Fruit fly (Drosophila melanogaster) whole organism, embryonic: ENCODE data around the gene Mst89B.

ENCODE experiments used
- CG10147 ChIP-seq: fragments of 200-800 bp; sonication (Bioruptor generic); optimal IDR thresholded peaks from 2 replicates; lab custom pipeline; 2019; ENCODE audit warnings: missing biosample characterization, mild to moderate bottlenecking, missing genetic modification characterization, moderate library complexity
- CG10431 ChIP-seq: fragments of 200-800 bp; sonication (Bioruptor generic); optimal IDR thresholded peaks from 3 replicates; lab custom pipeline; 2018; ENCODE audit warnings: missing biosample characterization, mild to moderate bottlenecking, missing genetic modification characterization
- CG12104 ChIP-seq: fragments of 200-800 bp; sonication (Bioruptor generic); optimal IDR thresholded peaks from 3 replicates; lab custom pipeline; 2016; ENCODE audit warnings: missing biosample characterization, missing genetic modification characterization
- CG12769 ChIP-seq: fragments of 200-800 bp; sonication (Bioruptor generic); optimal IDR thresholded peaks from 2 replicates; lab custom pipeline; 2019; ENCODE audit warnings: missing biosample characterization, mild to moderate bottlenecking, missing genetic modification characterization, moderate library complexity
- CG14667 ChIP-seq: fragments of 200-800 bp; sonication (Bioruptor generic); IDR thresholded peaks from 2 replicates; pipeline ENCODE4 v1.3.6; 2022; ENCODE audit warnings: missing biosample characterization, missing genetic modification characterization
- CG15011 ChIP-seq: fragments of 200-800 bp; sonication (Bioruptor generic); optimal IDR thresholded peaks from 3 replicates; lab custom pipeline; 2018; ENCODE audit warnings: missing biosample characterization, mild to moderate bottlenecking, missing genetic modification characterization
- CG17385 ChIP-seq: fragments of 200-800 bp; sonication (Bioruptor generic); optimal IDR thresholded peaks from 3 replicates; lab custom pipeline; 2018; ENCODE audit warnings: missing biosample characterization, mild to moderate bottlenecking, missing genetic modification characterization
- CG2199 ChIP-seq: fragments of 200-800 bp; sonication (Bioruptor generic); IDR thresholded peaks from 3 replicates; pipeline ENCODE4 v1.3.6; 2022; ENCODE audit warnings: missing biosample characterization, missing genetic modification characterization
- CG3163 ChIP-seq: fragments of 200-800 bp; sonication (Bioruptor generic); optimal IDR thresholded peaks from 3 replicates; lab custom pipeline; 2016; ENCODE audit warnings: missing biosample characterization, missing genetic modification characterization
- CG33213 ChIP-seq: fragments of 200-800 bp; sonication (Bioruptor generic); optimal IDR thresholded peaks from 3 replicates; lab custom pipeline; 2016; ENCODE audit warnings: missing biosample characterization, missing genetic modification characterization
- CG4707 ChIP-seq: fragments of 200-800 bp; sonication (Bioruptor generic); optimal IDR thresholded peaks from 2 replicates; lab custom pipeline; 2018; ENCODE audit warnings: missing biosample characterization, mild to moderate bottlenecking, missing genetic modification characterization, moderate library complexity
- CG6683 ChIP-seq: fragments of 200-800 bp; sonication (Bioruptor generic); optimal IDR thresholded peaks from 2 replicates; lab custom pipeline; 2017; ENCODE audit warnings: missing biosample characterization, mild to moderate bottlenecking, missing genetic modification characterization, missing genetic modification reagents
- CG8388 ChIP-seq: fragments of 200-800 bp; sonication (Bioruptor generic); optimal IDR thresholded peaks from 2 replicates; lab custom pipeline; 2019; ENCODE audit warnings: missing biosample characterization, mild to moderate bottlenecking, missing genetic modification characterization, moderate library complexity
- CG8765 ChIP-seq: fragments of 200-800 bp; sonication (Bioruptor generic); IDR thresholded peaks from 2 replicates; pipeline ENCODE4 v1.3.6; 2022; ENCODE audit warnings: missing biosample characterization, missing genetic modification characterization
- Chrac-16 ChIP-seq: fragments of 200-800 bp; sonication (Bioruptor generic); optimal IDR thresholded peaks from 3 replicates; lab custom pipeline; 2016; ENCODE audit warnings: missing biosample characterization, missing genetic modification characterization
- Dip2 ChIP-seq: fragments of 200-800 bp; sonication (Bioruptor generic); IDR thresholded peaks from 2 replicates; pipeline ENCODE4 v1.3.6; 2022; ENCODE audit warnings: missing biosample characterization, missing genetic modification characterization
- Fer3 ChIP-seq: fragments of 200-800 bp; sonication (Bioruptor generic); optimal IDR thresholded peaks from 2 replicates; lab custom pipeline; 2018; ENCODE audit warnings: missing biosample characterization, mild to moderate bottlenecking, missing genetic modification characterization, moderate library complexity
- GATAe ChIP-seq: fragments of 200-800 bp; sonication (Bioruptor generic); conservative IDR thresholded peaks from 2 replicates; pipeline ENCODE4 v1.3.6; 2022; ENCODE audit warnings: missing biosample characterization, missing genetic modification characterization
- HmgZ ChIP-seq: fragments of 200-800 bp; sonication (Bioruptor generic); optimal IDR thresholded peaks from 2 replicates; lab custom pipeline; 2018; ENCODE audit warnings: missing biosample characterization, mild to moderate bottlenecking, missing genetic modification characterization
- Hmx ChIP-seq: fragments of 200-800 bp; sonication (Bioruptor generic); optimal IDR thresholded peaks from 2 replicates; lab custom pipeline; 2016; ENCODE audit warnings: missing biosample characterization, missing genetic modification characterization
- Hr3 ChIP-seq: fragments of 200-800 bp; sonication (Bioruptor generic); optimal IDR thresholded peaks from 3 replicates; lab custom pipeline; 2016; ENCODE audit warnings: missing biosample characterization, missing genetic modification characterization
- Hr39 ChIP-seq: fragments of >200 bp; optimal IDR thresholded peaks from 2 replicates; lab custom pipeline; 2017
- Hr78 ChIP-seq, 2 experiments: fragments of 200-800 bp in 1 of 2; fragments of >200 bp in 1 of 2; sonication (Bioruptor generic) in 1 of 2; optimal IDR thresholded peaks; 2 replicates each; lab custom pipeline; 2017 to 2019; ENCODE audit warnings: missing biosample characterization in 2 of 2, missing genetic modification characterization in 2 of 2, mild to moderate bottlenecking in 1 of 2, moderate library complexity in 1 of 2
- MBD-R2 ChIP-seq: fragments of 200-800 bp; sonication (Bioruptor generic); IDR thresholded peaks from 2 replicates; pipeline ENCODE4 v1.3.6; 2022; ENCODE audit warnings: missing biosample characterization, missing genetic modification characterization
- Mrtf ChIP-seq: fragments of 200-800 bp; sonication (Bioruptor generic); IDR thresholded peaks from 3 replicates; pipeline ENCODE4 v1.3.6; 2022; ENCODE audit warnings: missing biosample characterization, missing genetic modification characterization
- NK7.1 ChIP-seq: fragments of 200-800 bp; sonication (Bioruptor generic); optimal IDR thresholded peaks from 3 replicates; lab custom pipeline; 2016; ENCODE audit warnings: missing biosample characterization, missing genetic modification characterization
- Nf-YA ChIP-seq: fragments of 200-800 bp; sonication (Bioruptor generic); IDR thresholded peaks from 2 replicates; pipeline ENCODE4 v1.3.6; 2022; ENCODE audit warnings: missing biosample characterization, missing genetic modification characterization
- Poxn ChIP-seq: fragments of 200-800 bp; sonication (Bioruptor generic); IDR thresholded peaks from 2 replicates; pipeline ENCODE4 v1.3.6; 2022; ENCODE audit warnings: missing biosample characterization, missing genetic modification characterization
- Ravus ChIP-seq: fragments of 200-800 bp; sonication (Bioruptor generic); IDR thresholded peaks from 2 replicates; pipeline ENCODE4 v1.3.6; 2022; ENCODE audit warnings: missing biosample characterization, missing genetic modification characterization
- Ssrp ChIP-seq: fragments of 200-800 bp; sonication (Bioruptor generic); optimal IDR thresholded peaks from 2 replicates; lab custom pipeline; 2018; ENCODE audit warnings: missing biosample characterization, mild to moderate bottlenecking, missing genetic modification characterization, moderate library complexity
- Trl ChIP-seq, 3 experiments: fragments of >200 bp in 2 of 3; fragments of 200-800 bp in 1 of 3; sonication (Bioruptor generic) in 1 of 3; optimal IDR thresholded peaks; 2 replicates in 1 of 3; 3 replicates in 2 of 3; lab custom pipeline; 2016 to 2017; ENCODE audit warnings: missing biosample characterization in 1 of 3, missing genetic modification characterization in 1 of 3
- Vsx1 ChIP-seq: fragments of 200-800 bp; sonication (Bioruptor generic); optimal IDR thresholded peaks from 2 replicates; lab custom pipeline; 2017; ENCODE audit warnings: missing biosample characterization, mild to moderate bottlenecking, missing genetic modification characterization, missing genetic modification reagents
- ase ChIP-seq: fragments of 200-800 bp; sonication (Bioruptor generic); IDR thresholded peaks from 3 replicates; pipeline ENCODE4 v1.3.6; 2022; ENCODE audit warnings: missing biosample characterization, missing genetic modification characterization
- cas ChIP-seq: fragments of 200-800 bp; sonication (Bioruptor generic); IDR thresholded peaks from 2 replicates; pipeline ENCODE4 v1.3.6; 2022; ENCODE audit warnings: missing biosample characterization, missing genetic modification characterization
- chinmo ChIP-seq: fragments of 200-800 bp; sonication (Bioruptor generic); IDR thresholded peaks from 4 replicates; pipeline ENCODE4 v1.3.6; 2022; ENCODE audit warnings: missing biosample characterization, missing genetic modification characterization; ENCODE audit not compliant: partially characterized antibody
- exex ChIP-seq: fragments of 200-800 bp; sonication (Bioruptor generic); optimal IDR thresholded peaks from 4 replicates; lab custom pipeline; 2018; ENCODE audit warnings: missing biosample characterization, mild to moderate bottlenecking, missing genetic modification characterization, moderate library complexity
- fd96Cb ChIP-seq: fragments of 200-800 bp; sonication (Bioruptor generic); optimal IDR thresholded peaks from 2 replicates; lab custom pipeline; 2018; ENCODE audit warnings: missing biosample characterization, mild to moderate bottlenecking, missing genetic modification characterization, moderate library complexity
- gcm ChIP-seq: fragments of 200-800 bp; sonication (Bioruptor generic); optimal IDR thresholded peaks from 2 replicates; lab custom pipeline; 2019; ENCODE audit warnings: missing biosample characterization, mild to moderate bottlenecking, missing genetic modification characterization, moderate library complexity
- gfzf ChIP-seq: fragments of 200-800 bp; sonication (Bioruptor generic); optimal IDR thresholded peaks from 2 replicates; lab custom pipeline; 2016; ENCODE audit warnings: missing biosample characterization, mild to moderate bottlenecking, missing genetic modification characterization, moderate library complexity
- gro ChIP-seq: fragments of 200-800 bp; sonication (Bioruptor generic); optimal IDR thresholded peaks from 2 replicates; lab custom pipeline; 2016; ENCODE audit warnings: missing biosample characterization, missing genetic modification characterization
- hb ChIP-seq: fragments of 200-800 bp; sonication (Bioruptor generic); IDR thresholded peaks from 3 replicates; pipeline ENCODE4 v1.3.6; 2022; ENCODE audit warnings: missing biosample characterization, missing genetic modification characterization; ENCODE audit not compliant: partially characterized antibody
- jigr1 ChIP-seq: fragments of 200-800 bp; sonication (Bioruptor generic); IDR thresholded peaks from 3 replicates; pipeline ENCODE4 v1.3.6; 2022; ENCODE audit warnings: missing biosample characterization, missing genetic modification characterization
- jing ChIP-seq: fragments of 200-800 bp; sonication (Bioruptor generic); optimal IDR thresholded peaks from 2 replicates; lab custom pipeline; 2018; ENCODE audit warnings: missing biosample characterization, mild to moderate bottlenecking, missing genetic modification characterization
- mld ChIP-seq: fragments of 200-800 bp; sonication (Bioruptor generic); IDR thresholded peaks from 3 replicates; pipeline ENCODE4 v1.3.6; 2022; ENCODE audit warnings: missing biosample characterization, missing genetic modification characterization; ENCODE audit not compliant: partially characterized antibody
- pita ChIP-seq: fragments of 200-800 bp; sonication (Bioruptor generic); optimal IDR thresholded peaks from 2 replicates; lab custom pipeline; 2017; ENCODE audit warnings: missing biosample characterization, mild to moderate bottlenecking, missing genetic modification characterization
- sob ChIP-seq: fragments of 200-800 bp; sonication (Bioruptor generic); IDR thresholded peaks from 2 replicates; pipeline ENCODE4 v1.3.6; 2022; ENCODE audit warnings: missing biosample characterization, missing genetic modification characterization
- stwl ChIP-seq: fragments of 200-800 bp; sonication (Bioruptor generic); optimal IDR thresholded peaks from 3 replicates; lab custom pipeline; 2018; ENCODE audit warnings: missing biosample characterization, mild to moderate bottlenecking, missing genetic modification characterization, moderate library complexity
- sug ChIP-seq: fragments of 200-800 bp; optimal IDR thresholded peaks from 2 replicates; lab custom pipeline; 2019; ENCODE audit warnings: missing biosample characterization, mild to moderate bottlenecking, missing genetic modification characterization, moderate library complexity
- trh ChIP-seq: fragments of 200-800 bp; sonication (Bioruptor generic); optimal IDR thresholded peaks from 2 replicates; lab custom pipeline; 2016; ENCODE audit warnings: missing biosample characterization, missing genetic modification characterization
- unc-4 ChIP-seq: fragments of 200-800 bp; sonication (Bioruptor generic); IDR thresholded peaks from 2 replicates; pipeline ENCODE4 v1.3.6; 2022; ENCODE audit warnings: missing biosample characterization, missing genetic modification characterization; ENCODE audit not compliant: partially characterized antibody
- wor ChIP-seq: fragments of 200-800 bp; sonication (Bioruptor generic); IDR thresholded peaks from 2 replicates; pipeline ENCODE4 v1.3.6; 2022; ENCODE audit warnings: missing biosample characterization, missing genetic modification characterization

The Mst89B gene

DNA sequence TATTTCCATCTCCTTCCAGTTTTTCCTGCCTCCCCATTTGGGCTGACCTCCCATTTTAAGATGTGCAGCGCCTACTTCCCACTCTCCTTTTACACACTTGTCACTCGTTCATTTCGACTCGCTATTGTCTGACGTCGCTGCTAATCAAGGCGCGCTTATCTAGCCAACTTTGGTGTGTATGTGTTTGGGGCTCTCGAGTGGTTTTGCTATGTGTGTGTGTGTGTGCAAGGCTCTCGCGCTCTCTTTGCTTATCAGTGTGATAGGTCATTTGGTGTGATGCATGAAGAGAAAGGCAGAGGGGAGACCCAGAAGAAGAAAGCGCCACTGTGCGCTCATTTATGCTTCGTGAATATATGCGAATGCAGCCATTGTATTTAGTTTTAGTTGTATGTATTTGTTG is 18.1 kb downstream of the Mst89B start (continued):
- TF ChIP-seq Mrtf (GFP tag; lab: Robert Waterston, UW), result no peak
- no peak for TF ChIP-seq Poxn (GFP tag; lab: Robert Waterston, UW)
- TF ChIP-seq Nf-YA (GFP tag; lab: Robert Waterston, UW), result 0 out of 2 replicates have a peak, but pooled peaks have one; percentile 29
- TF ChIP-seq Fer3 (tag; lab: Kevin White, UChicago), result no peak
- peak in 1 of 2 experiments; percentile 97 for TF ChIP-seq Hr78 (GFP tag; optimal IDR thresholded peaks at IDR 0.05; lab: Kevin White, UChicago)
- no peak for TF ChIP-seq Hmx (GFP tag; lab: Kevin White, UChicago)
- TF ChIP-seq ase, result no peak
- no peak for TF ChIP-seq wor (GFP tag; lab: Robert Waterston, UW)
- no peak for TF ChIP-seq CG8388 (GFP tag; lab: Kevin White, UChicago)
- TF ChIP-seq cas, result no peak
- TF ChIP-seq CG33213 (GFP tag; lab: Kevin White, UChicago), result no peak
- peak; percentile 8 for TF ChIP-seq CG3163 (GFP tag; lab: Kevin White, UChicago)
- TF ChIP-seq Dip2, result no peak
- peak; percentile 27 for TF ChIP-seq CG12769 (tag; lab: Kevin White, UChicago)
- no peak for TF ChIP-seq CG10147 (GFP tag; lab: Kevin White, UChicago)
- no peak for TF ChIP-seq Hr3 (GFP tag; lab: Kevin White, UChicago)
- TF ChIP-seq chinmo, result 0 out of 4 replicates have a peak, but pooled peaks have one; percentile 63
- no peak for TF ChIP-seq NK7.1
- no peak for TF ChIP-seq gfzf (GFP tag; lab: Kevin White, UChicago)
- TF ChIP-seq HmgZ, result peak; percentile 8
- TF ChIP-seq CG17385 (GFP tag; lab: Kevin White, UChicago), result no peak
- TF ChIP-seq Ssrp (tag; lab: Kevin White, UChicago), result no peak
- no peak for TF ChIP-seq unc-4
- peak; percentile 40 for TF ChIP-seq sug (tag; lab: Kevin White, UChicago)
- TF ChIP-seq trh, result no peak
- peak; percentile 3 for TF ChIP-seq stwl
- peak; percentile 54 for TF ChIP-seq GATAe (GFP tag; lab: Robert Waterston, UW)
- no peak for TF ChIP-seq CG12104
- no peak for TF ChIP-seq Hr39 (lab: Kevin White, UChicago)
- no peak for TF ChIP-seq CG15011 (GFP tag; lab: Kevin White, UChicago)
- TF ChIP-seq CG14667 (GFP tag; lab: Robert Waterston, UW), result no peak
- no peak for TF ChIP-seq Ravus (GFP tag; lab: Robert Waterston, UW)
- no peak for TF ChIP-seq CG10431
- no peak for TF ChIP-seq jigr1 (GFP tag; lab: Robert Waterston, UW)
- TF ChIP-seq Trl (optimal IDR thresholded peaks at IDR 0.05; lab: Kevin White, UChicago), result peak; percentile 54 to 58
- TF ChIP-seq Trl (GFP tag; optimal IDR thresholded peaks at IDR 0.05; lab: Kevin White, UChicago), result no peak
- no peak for TF ChIP-seq jing (GFP tag; lab: Kevin White, UChicago)
- TF ChIP-seq hb (GFP tag; lab: Robert Waterston, UW), result no peak
- TF ChIP-seq CG6683 (GFP tag; lab: Kevin White, UChicago), result no peak
- TF ChIP-seq Vsx1, result peak; percentile 76
- TF ChIP-seq fd96Cb (tag; lab: Kevin White, UChicago), result no peak
- TF ChIP-seq exex (tag; lab: Kevin White, UChicago), result peak; percentile 38
- no peak for TF ChIP-seq sob (GFP tag; lab: Robert Waterston, UW)
- TF ChIP-seq MBD-R2, result no peak
- TF ChIP-seq pita (GFP tag; lab: Kevin White, UChicago), result no peak
- TF ChIP-seq gcm (GFP tag; lab: Kevin White, UChicago), result no peak
- TF ChIP-seq CG4707 (GFP tag; lab: Kevin White, UChicago), result peak; percentile 26
- no peak for TF ChIP-seq gro (GFP tag; lab: Kevin White, UChicago)
- TF ChIP-seq mld (GFP tag; lab: Robert Waterston, UW), result no peak
- TF ChIP-seq CG8765, result no peak
- 0 out of 3 replicates have a peak, but pooled peaks have one; percentile 41 for TF ChIP-seq CG2199 (GFP tag; lab: Robert Waterston, UW)
- no peak for TF ChIP-seq Chrac-16 (GFP tag; lab: Kevin White, UChicago)
